Worm (Caenorhabditis elegans): Measurements from ENCODE around the gene rpia-1.

DNA sequence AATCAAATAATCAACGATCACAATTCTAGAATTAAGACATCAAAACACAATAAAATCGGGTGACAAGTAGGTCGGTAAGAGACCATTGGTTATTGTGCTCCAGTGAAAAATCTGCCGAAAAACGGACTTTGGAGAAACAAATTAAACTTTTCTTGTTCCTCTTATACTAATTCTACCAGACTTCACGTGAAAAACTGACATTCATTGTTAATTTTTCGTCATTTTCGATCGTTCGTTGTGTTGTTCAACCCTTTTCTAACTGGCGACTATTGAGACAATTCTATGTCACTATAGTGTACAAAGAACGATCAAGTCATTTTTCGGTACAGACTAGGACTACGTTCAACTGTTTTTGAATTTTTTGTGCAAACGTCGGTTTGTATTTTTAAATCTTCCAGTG lies 2.5 kb upstream of the rpia-1 start:
- TF ChIP-seq ztf-23 (GFP tag; IDR thresholded peaks at IDR 0.05) (no peak), ref-1 (GFP tag; conservative IDR thresholded peaks at IDR 0.05) (no peak), tab-1 (GFP tag; IDR thresholded peaks at IDR 0.05) (no peak), ztf-29 (GFP tag; IDR thresholded peaks at IDR 0.05) (no peak)

Data from whole organism, midembryonic.